Fruit fly (Drosophila melanogaster): ENCODE measurements around the gene Tomosyn.

Gene Tomosyn

DNA sequence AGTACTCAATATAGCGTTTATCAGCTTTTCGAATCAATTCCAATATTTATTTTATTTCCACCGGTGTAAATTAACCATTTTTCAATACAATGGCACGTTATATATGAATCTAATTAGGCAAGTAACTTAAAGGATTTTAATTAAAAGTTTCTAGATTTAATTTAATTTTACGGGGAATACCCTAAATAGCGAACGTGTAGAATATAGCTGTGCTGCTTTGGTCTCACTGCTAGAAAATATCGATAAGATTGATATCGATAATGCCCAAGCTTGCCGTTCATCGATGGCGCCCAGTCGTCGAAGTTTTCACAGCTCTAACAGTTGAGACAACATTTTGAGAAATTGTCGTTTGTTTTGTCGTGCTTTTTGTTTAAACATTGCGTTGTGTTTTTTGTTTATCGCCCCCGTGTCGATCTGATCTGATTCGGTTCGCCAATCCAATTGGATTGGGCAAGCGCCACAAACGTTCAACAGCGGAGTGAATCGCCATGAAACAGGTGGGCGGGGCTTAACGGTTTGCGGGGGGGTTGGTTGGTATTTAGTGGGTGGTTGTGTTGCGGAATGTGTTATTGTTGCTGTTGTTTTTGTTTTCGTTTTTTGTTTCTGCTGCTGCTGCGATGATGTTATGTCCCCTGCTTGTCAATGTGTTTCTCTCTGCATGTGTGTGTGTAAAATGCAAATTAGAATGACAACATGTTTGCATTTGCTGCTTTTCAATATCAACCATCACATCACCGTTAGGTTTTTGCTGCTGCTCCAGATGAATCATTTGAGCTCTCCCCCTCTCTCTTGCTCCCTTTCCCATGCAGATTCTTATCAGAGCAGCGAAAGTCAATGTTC lies at the start of gene Tomosyn:
Gene Tomosyn, plus strand, starts transcription at position 289 of the 840 bp plus-strand sequence.
- TF ChIP-seq psq (optimal IDR thresholded peaks at IDR 0.05) (no peak), Sin3A (optimal IDR thresholded peaks at IDR 0.05) (no peak), insv (optimal IDR thresholded peaks at IDR 0.05) (no peak), Myc (optimal IDR thresholded peaks at IDR 0.05) (no peak), ttk (optimal IDR thresholded peaks at IDR 0.05) (no peak), h (optimal IDR thresholded peaks at IDR 0.05) (no peak)

DNA sequence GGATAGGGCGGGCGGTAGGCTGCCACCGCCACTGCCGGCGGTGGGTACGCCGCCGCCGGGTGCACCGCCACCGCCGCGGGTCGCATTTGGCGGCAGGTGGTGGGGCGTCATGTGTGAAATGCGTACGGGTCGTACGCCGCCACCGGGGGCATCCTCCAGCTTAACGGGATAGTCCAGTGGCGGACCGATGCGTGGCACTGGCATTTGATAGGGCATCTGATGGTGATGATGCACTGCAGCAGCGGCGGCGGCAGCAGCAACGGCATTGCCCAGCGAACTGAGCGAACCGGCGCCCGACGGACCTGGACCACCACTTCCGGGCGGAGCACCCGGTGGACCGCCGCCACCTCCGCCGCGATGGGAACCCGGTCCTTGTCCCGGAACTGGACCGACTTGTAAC lies 49.5 kb upstream of the Tomosyn start:
- TF ChIP-seq ttk (optimal IDR thresholded peaks at IDR 0.05) (peak; percentile 99), h (optimal IDR thresholded peaks at IDR 0.05) (no peak)

DNA sequence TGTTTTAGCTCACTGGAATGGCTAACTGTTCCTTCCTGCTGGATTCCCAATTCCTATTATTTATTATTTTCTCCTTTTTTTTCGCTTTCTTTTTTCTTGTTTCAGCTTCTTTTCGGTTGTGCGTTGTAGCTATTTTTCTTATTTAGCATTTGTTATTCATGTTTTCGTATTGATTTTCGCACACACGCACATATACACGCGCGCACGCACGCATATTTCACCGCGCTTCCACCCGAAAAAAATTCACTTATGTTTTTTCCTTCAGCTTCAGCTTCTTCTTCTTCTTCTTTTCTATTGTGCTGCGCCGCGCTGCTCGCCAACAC lies 48.8 kb upstream of the Tomosyn start:
- no peak for TF ChIP-seq Myc (optimal IDR thresholded peaks at IDR 0.05)
- TF ChIP-seq ttk (optimal IDR thresholded peaks at IDR 0.05) = no peak
- no peak for TF ChIP-seq Sin3A (optimal IDR thresholded peaks at IDR 0.05)
- TF ChIP-seq psq (optimal IDR thresholded peaks at IDR 0.05) = no peak
- TF ChIP-seq insv (optimal IDR thresholded peaks at IDR 0.05) = no peak
- TF ChIP-seq h (optimal IDR thresholded peaks at IDR 0.05) = no peak

DNA sequence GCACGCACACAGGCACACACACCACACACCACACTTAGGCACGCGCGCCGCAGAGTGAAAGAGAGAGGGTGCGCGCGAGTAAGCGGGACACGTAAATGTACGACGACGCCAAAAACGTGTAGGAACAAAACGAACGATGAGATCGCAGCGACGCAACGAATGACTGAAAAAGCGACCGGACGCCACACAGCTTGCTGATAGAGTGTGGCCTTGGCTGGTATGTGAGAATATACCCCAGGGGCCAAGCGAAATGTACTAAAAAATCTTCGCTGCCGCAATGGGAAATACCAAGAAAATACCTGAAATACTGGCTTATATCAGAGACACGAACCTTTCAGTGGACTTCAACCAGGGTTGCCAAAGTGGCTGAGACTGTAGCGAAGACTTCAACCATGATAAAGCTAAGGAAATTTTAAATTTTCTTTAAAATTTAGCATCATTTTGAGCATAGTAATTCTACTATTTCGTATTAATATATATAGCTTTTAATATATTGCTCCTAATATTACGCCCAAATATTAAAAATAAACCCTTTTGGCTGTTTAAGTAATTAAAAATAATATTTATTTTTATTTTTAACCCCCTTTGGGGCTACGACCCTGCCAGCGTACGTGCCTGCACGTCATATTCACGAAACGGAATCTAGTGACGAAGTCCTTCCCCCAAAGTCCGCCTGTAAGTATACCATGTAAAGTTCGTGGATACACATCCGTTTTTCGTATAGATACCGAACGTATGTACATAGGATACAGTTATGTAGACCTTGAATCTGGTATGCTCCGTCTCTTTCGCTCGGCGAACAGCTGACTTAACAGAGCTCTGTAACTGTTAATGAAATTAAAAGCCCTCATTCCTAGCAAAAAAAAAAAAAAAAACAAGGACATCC lies 48.2 kb upstream of the Tomosyn start, which contains the start of gene Pits:
Gene Pits, minus strand, starts transcription at position 210 of the 886 bp plus-strand sequence.
- TF ChIP-seq ttk (optimal IDR thresholded peaks at IDR 0.05) (no peak), Myc (optimal IDR thresholded peaks at IDR 0.05) (no peak), insv (optimal IDR thresholded peaks at IDR 0.05) (no peak), h (optimal IDR thresholded peaks at IDR 0.05) (no peak), psq (optimal IDR thresholded peaks at IDR 0.05) (no peak), Sin3A (optimal IDR thresholded peaks at IDR 0.05) (no peak)

DNA sequence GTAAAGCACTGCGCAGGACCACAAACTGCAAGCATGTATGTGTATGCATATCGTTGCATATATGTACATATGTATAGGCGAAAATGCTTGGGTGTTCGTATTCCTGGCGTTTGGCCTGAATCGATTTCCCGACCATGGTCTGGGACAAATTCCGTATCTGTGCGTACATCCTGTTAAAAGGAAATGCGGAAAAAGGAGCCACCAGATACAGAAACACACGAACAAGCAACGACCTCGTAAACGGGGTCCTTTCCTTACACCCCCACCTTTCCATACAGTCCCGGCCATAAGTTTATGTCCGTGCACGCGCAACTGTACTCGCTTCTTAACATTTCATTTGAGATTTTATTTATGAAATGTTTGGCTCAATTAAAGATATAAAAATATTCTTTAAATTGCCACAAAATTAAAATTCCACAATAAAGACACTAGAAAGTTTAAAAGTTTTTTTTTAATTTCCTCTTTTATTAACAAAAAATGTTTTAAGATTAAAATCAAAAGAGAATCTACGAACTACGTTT lies 47.5 kb upstream of the Tomosyn start:
- TF ChIP-seq h (optimal IDR thresholded peaks at IDR 0.05) = no peak
- TF ChIP-seq ttk (optimal IDR thresholded peaks at IDR 0.05) = no peak
- no peak for TF ChIP-seq Myc (optimal IDR thresholded peaks at IDR 0.05)
- no peak for TF ChIP-seq Sin3A (optimal IDR thresholded peaks at IDR 0.05)
- TF ChIP-seq insv (optimal IDR thresholded peaks at IDR 0.05) = no peak
- TF ChIP-seq psq (optimal IDR thresholded peaks at IDR 0.05) = no peak

DNA sequence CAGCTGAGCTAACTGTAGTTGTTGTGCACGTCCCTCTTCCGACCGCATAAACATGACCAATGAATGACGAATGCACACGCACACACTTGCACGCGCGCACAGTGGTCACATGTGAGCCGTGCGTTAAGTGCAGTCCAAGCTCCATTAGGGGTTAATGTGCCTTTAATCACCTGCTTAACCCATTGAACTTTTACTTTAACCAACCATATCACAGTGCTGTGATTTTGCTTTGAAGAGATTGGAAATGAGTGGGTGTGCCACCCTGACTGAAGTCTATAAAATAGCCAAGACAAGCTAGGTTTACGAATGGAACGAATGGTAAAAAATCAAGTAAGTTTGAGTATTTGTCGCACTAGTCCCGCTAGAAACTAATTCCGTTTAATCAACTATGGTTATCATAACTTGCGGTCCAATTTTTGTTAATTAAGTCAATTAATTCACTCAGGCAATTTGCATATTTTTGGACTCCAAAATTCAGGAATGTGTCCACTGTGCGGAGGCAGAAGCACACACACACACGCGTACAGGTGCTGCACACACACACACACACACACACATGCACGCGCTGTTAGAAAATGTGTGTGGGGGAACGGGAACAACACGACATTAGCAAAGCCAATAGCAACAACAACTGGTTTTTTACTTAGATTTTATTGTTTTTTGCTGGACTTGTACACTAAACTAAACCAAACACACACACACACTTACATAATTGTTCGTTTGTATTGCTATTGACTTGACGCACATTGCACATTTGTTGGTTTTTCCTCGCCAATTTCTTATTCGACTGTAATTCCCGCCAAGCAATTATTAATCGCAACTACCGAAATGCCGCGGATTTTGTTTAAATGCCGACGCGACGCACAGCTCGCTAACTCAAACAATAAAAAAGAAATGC lies 39.9 kb upstream of the Tomosyn start:
- no peak for TF ChIP-seq h (optimal IDR thresholded peaks at IDR 0.05)
- TF ChIP-seq psq (optimal IDR thresholded peaks at IDR 0.05) = no peak
- TF ChIP-seq insv (optimal IDR thresholded peaks at IDR 0.05) = no peak
- no peak for TF ChIP-seq Sin3A (optimal IDR thresholded peaks at IDR 0.05)
- no peak for TF ChIP-seq ttk (optimal IDR thresholded peaks at IDR 0.05)
- no peak for TF ChIP-seq Myc (optimal IDR thresholded peaks at IDR 0.05)

DNA sequence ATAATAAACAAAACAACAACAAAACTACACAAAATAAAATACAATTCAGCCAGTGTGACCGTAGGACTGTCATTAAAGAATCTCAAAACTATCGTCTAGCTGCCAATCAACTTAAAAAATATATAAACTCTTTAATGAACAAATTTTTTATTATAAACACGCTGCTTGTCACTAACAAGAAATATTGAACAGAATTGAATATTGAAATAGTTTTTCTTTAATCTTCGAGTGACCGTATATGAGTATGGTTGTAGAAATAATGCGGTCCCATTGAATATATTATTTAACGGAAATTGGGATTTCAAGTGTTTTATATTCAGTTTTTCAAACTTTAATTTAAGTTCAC lies 39.3 kb upstream of the Tomosyn start, which contains the start of gene LIMK1:
Gene LIMK1, minus strand, starts transcription at position 73 of the 346 bp plus-strand sequence.
- TF ChIP-seq Myc (optimal IDR thresholded peaks at IDR 0.05) = no peak
- no peak for TF ChIP-seq Sin3A (optimal IDR thresholded peaks at IDR 0.05)
- no peak for TF ChIP-seq psq (optimal IDR thresholded peaks at IDR 0.05)
- TF ChIP-seq h (optimal IDR thresholded peaks at IDR 0.05) = no peak
- TF ChIP-seq ttk (optimal IDR thresholded peaks at IDR 0.05) = no peak
- TF ChIP-seq insv (optimal IDR thresholded peaks at IDR 0.05) = no peak

DNA sequence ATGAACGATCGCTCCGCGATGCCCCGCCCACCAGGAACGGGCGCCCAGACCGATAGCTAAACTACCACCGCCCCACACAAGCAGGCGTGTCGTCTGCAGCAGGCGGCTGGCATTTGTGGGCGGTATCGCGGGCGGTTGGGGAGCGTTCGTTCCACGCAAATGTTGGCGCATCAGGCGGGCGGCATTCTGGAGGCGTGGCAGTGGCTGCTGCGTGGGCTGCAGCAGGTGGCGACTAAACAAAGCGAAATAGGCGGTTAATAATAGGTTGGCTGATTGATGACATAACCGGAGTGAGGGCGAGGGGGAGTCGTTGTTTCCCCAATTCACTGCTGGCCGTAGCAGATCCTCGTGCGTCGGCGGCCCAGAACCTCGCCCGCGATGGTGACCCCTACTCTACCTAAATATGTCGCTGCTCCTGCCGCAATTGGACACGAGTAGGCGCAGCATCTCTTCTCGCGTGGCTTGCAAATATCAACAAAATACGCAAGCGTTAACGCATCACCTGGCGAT lies 36.2 kb upstream of the Tomosyn start:
- TF ChIP-seq h (optimal IDR thresholded peaks at IDR 0.05) (no peak), Myc (optimal IDR thresholded peaks at IDR 0.05) (no peak), psq (optimal IDR thresholded peaks at IDR 0.05) (no peak), insv (optimal IDR thresholded peaks at IDR 0.05) (no peak), Sin3A (optimal IDR thresholded peaks at IDR 0.05) (no peak), ttk (optimal IDR thresholded peaks at IDR 0.05) (no peak)

DNA sequence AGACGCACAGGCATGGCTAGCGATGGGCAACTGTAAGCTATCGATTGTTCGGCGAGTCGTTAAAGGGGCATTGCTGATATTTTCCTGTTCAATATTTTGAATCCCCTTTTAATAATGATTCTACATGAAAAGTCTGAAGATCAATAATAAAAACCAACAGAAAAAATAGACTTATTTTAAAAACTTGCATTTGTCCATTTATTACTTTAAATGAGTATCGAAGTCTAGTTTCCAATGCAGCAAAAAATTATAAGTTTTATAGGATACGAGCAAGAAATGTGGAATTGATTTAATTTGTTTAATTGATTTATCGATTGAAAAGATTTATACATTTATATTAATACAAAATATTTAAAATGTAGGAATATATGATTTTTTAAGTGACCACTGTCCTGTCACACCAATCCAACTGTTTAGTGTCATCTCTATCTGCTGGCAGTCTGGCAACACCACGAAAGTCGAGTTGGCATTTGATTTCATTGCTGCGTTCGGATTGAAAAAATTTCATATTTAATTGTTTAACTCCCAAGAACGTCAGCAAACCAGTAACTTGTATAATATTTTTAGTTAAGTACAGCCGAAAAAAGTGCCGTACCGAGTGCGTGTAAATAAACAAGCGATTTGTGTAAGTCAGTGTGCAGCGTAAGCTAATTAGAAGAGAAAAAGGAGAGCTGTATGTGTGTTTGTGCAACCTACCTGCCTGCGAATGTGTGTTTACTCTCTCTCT lies 35.6 kb upstream of the Tomosyn start, which contains the start of the genes CG1824 and Sec16:
Gene CG1824, minus strand, starts transcription at position 15 of the 727 bp plus-strand sequence.
Gene Sec16, plus strand, starts transcription at position 438 of the 727 bp plus-strand sequence.
- TF ChIP-seq insv (optimal IDR thresholded peaks at IDR 0.05) (no peak), Sin3A (optimal IDR thresholded peaks at IDR 0.05) (no peak), psq (optimal IDR thresholded peaks at IDR 0.05) (no peak), h (optimal IDR thresholded peaks at IDR 0.05) (no peak), Myc (optimal IDR thresholded peaks at IDR 0.05) (no peak), ttk (optimal IDR thresholded peaks at IDR 0.05) (no peak)

DNA sequence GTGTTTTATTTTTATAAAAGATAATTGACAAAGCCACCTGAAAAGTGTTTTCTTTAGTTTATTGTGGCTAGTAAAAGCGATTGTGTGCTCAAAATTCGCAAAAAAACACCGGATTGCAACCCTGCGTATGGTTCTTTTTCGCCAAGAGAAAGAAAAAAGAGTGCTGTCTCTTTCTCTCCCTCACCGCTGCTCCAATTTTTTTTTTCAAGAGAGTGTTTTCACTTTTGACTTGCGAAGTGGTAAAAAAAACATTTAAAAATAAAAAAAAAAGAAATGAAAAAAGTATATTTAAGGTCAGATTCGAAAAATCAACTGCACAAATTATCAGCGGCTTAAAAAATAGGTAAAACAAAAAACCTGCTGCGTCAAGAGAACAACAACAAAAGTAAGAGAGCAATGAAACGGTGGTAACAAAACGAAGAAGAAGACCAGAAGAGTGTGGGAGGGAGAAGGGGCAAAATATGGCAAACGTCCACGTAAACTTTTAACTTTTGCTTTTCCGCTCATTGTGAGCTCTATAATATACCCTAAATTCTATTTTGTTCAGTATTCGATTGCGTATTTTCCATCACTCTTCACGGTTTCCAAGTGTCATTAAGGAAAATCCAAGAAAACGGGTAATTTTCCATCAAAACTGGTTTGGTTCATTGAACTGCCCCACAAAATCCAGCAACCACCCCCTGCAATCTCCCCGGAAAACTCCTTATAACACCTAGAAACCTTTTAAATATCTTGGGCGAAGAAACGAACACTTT lies 34.9 kb upstream of the Tomosyn start:
- TF ChIP-seq ttk (optimal IDR thresholded peaks at IDR 0.05) (no peak), psq (optimal IDR thresholded peaks at IDR 0.05) (no peak), Sin3A (optimal IDR thresholded peaks at IDR 0.05) (no peak), Myc (optimal IDR thresholded peaks at IDR 0.05) (no peak), insv (optimal IDR thresholded peaks at IDR 0.05) (no peak), h (optimal IDR thresholded peaks at IDR 0.05) (no peak)

All from Kc167 (cell line).